Fruit fly (Drosophila melanogaster) whole organism, wandering third instar larva: ENCODE results near the gene CG12289.

Experiments used
- CrebA ChIP-seq: fragments of 200-800 bp; sonication (Bioruptor generic); optimal IDR thresholded peaks from 2 replicates; lab custom pipeline; 2016; ENCODE audit warnings: missing biosample characterization, mild to moderate bottlenecking, missing genetic modification characterization, borderline replicate concordance
- Dif ChIP-seq: fragments of 200-275, 200-300 bp; sonication (Bioruptor generic); optimal IDR thresholded peaks from 2 replicates; lab custom pipeline; 2018; ENCODE audit warnings: missing biosample characterization, missing genetic modification characterization; ENCODE audit not compliant: partially characterized antibody
- HLH106 ChIP-seq: fragments of 200-800 bp; optimal IDR thresholded peaks from 3 replicates; lab custom pipeline; 2019; ENCODE audit warnings: missing biosample characterization, mild to moderate bottlenecking, missing genetic modification characterization, moderate library complexity
- Hnf4 ChIP-seq: fragments of 200-800 bp; sonication (Bioruptor generic); optimal IDR thresholded peaks from 2 replicates; lab custom pipeline; 2016; ENCODE audit warnings: missing biosample characterization, mild to moderate bottlenecking, missing genetic modification characterization
- Hr83 ChIP-seq: fragments of 200-300 bp; sonication (Bioruptor generic); optimal IDR thresholded peaks from 2 replicates; lab custom pipeline; 2016; ENCODE audit warnings: missing biosample characterization, mild to moderate bottlenecking, missing genetic modification characterization, moderate library complexity; ENCODE audit not compliant: poor library complexity, severe bottlenecking
- Myc ChIP-seq: fragments of >200 bp; optimal IDR thresholded peaks from 2 replicates; lab custom pipeline; 2017
- h ChIP-seq: fragments of 200-800 bp; sonication (Bioruptor generic); optimal IDR thresholded peaks from 3 replicates; lab custom pipeline; 2016; ENCODE audit warnings: missing biosample characterization, mild to moderate bottlenecking, missing genetic modification characterization
- jim ChIP-seq: fragments of 175-275, 200-325 bp; sonication (Bioruptor generic); optimal IDR thresholded peaks from 2 replicates; lab custom pipeline; 2016; ENCODE audit warnings: missing biosample characterization, mild to moderate bottlenecking, missing genetic modification characterization
- psq ChIP-seq: fragments of 200-800 bp; sonication (Bioruptor generic); optimal IDR thresholded peaks from 3 replicates; lab custom pipeline; 2017; ENCODE audit warnings: missing biosample characterization, mild to moderate bottlenecking, missing genetic modification characterization, moderate library complexity
- tai ChIP-seq: sonication (Bioruptor generic); optimal IDR thresholded peaks from 2 replicates; lab custom pipeline; 2016; ENCODE audit warnings: missing biosample characterization, missing genetic modification characterization
- woc ChIP-seq: sonication (Bioruptor generic); optimal IDR thresholded peaks from 2 replicates; lab custom pipeline; 2016; ENCODE audit warnings: missing biosample characterization, mild to moderate bottlenecking, missing genetic modification characterization

DNA sequence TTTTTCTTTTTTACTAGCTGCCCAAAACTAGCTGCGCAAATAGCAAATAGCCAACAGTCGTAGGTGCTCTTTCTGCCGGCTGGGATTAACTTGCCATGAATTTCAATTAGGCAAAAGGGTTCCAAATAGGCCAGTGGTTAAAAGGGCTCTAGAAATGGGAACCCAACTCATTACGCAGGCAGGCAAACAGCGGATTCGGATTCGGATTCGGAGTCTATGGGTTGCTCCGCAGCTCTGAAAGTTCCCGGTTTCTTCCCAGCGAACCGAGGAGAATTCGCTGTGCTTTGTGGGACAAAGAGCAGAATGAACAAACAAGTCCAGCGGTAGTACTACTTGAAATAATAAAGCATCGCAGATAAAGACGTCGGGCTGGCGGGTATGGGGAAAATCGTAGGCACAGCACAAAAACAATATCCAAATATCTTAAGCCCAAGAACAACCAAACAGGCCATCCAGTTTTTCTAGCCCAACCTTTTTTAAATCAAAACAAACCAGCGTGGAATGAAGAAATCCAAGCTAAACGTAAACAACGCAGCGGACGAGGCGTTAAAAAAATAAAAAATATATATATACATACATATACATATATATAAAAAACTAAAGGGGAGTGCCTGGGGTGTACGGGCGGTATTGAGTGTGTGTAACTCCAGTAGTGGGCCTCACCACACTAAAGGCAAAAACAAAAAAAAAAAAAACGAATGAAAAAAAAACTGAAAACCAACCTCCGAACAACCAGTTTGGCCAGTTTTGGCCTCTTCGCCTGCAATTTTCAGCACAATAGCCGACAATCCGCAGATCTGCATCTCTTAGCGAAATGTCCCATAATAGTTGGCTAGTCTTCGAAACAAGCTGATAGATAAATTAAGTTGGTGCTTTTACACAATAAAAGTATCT lies 16.1 kb downstream of the CG12289 start:
- TF ChIP-seq CrebA (no peak), jim (GFP tag; lab: Kevin White, UChicago) (no peak), Myc (lab: Kevin White, UChicago) (no peak), tai (GFP tag; lab: Kevin White, UChicago) (no peak), Dif (GFP tag; lab: Kevin White, UChicago) (no peak), HLH106 (tag; lab: Kevin White, UChicago) (no peak), h (GFP tag; lab: Kevin White, UChicago) (no peak), Hr83 (GFP tag; lab: Kevin White, UChicago) (no peak), psq (GFP tag; lab: Kevin White, UChicago) (peak; percentile 55), woc (GFP tag; lab: Kevin White, UChicago) (no peak), Hnf4 (GFP tag; lab: Kevin White, UChicago) (no peak)
